Fruit fly (Drosophila melanogaster) whole organism, wandering third instar larva: Measurements from ENCODE around the gene Hrd3.

Experiments used
- Abd-B ChIP-seq: fragments of >200 bp; optimal IDR thresholded peaks from 2 replicates; lab custom pipeline; 2017; ENCODE audit warnings: missing biosample characterization, missing genetic modification characterization
- CG32264 ChIP-seq: fragments of 200-800 bp; sonication (Bioruptor generic); optimal IDR thresholded peaks from 2 replicates; lab custom pipeline; 2016; ENCODE audit warnings: missing biosample characterization, missing genetic modification characterization
- CG9705 ChIP-seq: fragments of 200-800 bp; sonication (Bioruptor generic); optimal IDR thresholded peaks from 2 replicates; lab custom pipeline; 2018; ENCODE audit warnings: missing biosample characterization, mild to moderate bottlenecking, missing genetic modification characterization
- CrebA ChIP-seq: fragments of 200-800 bp; sonication (Bioruptor generic); optimal IDR thresholded peaks from 2 replicates; lab custom pipeline; 2016; ENCODE audit warnings: missing biosample characterization, mild to moderate bottlenecking, missing genetic modification characterization, borderline replicate concordance
- Dfd ChIP-seq: fragments of >200 bp; optimal IDR thresholded peaks from 2 replicates; lab custom pipeline; 2017; ENCODE audit warnings: missing biosample characterization, missing genetic modification characterization
- Dif ChIP-seq: fragments of 200-275, 200-300 bp; sonication (Bioruptor generic); optimal IDR thresholded peaks from 2 replicates; lab custom pipeline; 2018; ENCODE audit warnings: missing biosample characterization, missing genetic modification characterization; ENCODE audit not compliant: partially characterized antibody
- GATAd ChIP-seq: sonication (Bioruptor generic); optimal IDR thresholded peaks from 2 replicates; lab custom pipeline; 2016; ENCODE audit warnings: missing biosample characterization, missing genetic modification characterization
- Hnf4 ChIP-seq: fragments of 200-800 bp; sonication (Bioruptor generic); optimal IDR thresholded peaks from 2 replicates; lab custom pipeline; 2016; ENCODE audit warnings: missing biosample characterization, mild to moderate bottlenecking, missing genetic modification characterization
- Hr78 ChIP-seq: fragments of >200 bp; optimal IDR thresholded peaks from 2 replicates; lab custom pipeline; 2017; ENCODE audit warnings: missing biosample characterization, missing genetic modification characterization
- Hr83 ChIP-seq: fragments of 200-300 bp; sonication (Bioruptor generic); optimal IDR thresholded peaks from 2 replicates; lab custom pipeline; 2016; ENCODE audit warnings: missing biosample characterization, mild to moderate bottlenecking, missing genetic modification characterization, moderate library complexity; ENCODE audit not compliant: poor library complexity, severe bottlenecking
- Jra ChIP-seq: sonication (Bioruptor generic); optimal IDR thresholded peaks from 2 replicates; lab custom pipeline; 2016; ENCODE audit warnings: missing biosample characterization, missing genetic modification characterization
- Mio ChIP-seq: sonication (Bioruptor generic); optimal IDR thresholded peaks from 2 replicates; lab custom pipeline; 2016; ENCODE audit warnings: missing biosample characterization, missing genetic modification characterization
- Myc ChIP-seq: fragments of >200 bp; optimal IDR thresholded peaks from 2 replicates; lab custom pipeline; 2017
- N ChIP-seq: fragments of >200 bp; optimal IDR thresholded peaks from 2 replicates; lab custom pipeline; 2018; ENCODE audit warnings: missing biosample characterization, missing external identifiers, missing genetic modification characterization
- OdsH ChIP-seq: fragments of 200-800 bp; sonication (Bioruptor generic); optimal IDR thresholded peaks from 2 replicates; lab custom pipeline; 2016; ENCODE audit warnings: missing biosample characterization, mild to moderate bottlenecking, missing genetic modification characterization
- Rel ChIP-seq, 2 experiments: fragments of 200-800 bp; sonication (Bioruptor generic) in 1 of 2; optimal IDR thresholded peaks; 2 replicates in 1 of 2; 3 replicates in 1 of 2; lab custom pipeline; 2016 to 2019; ENCODE audit warnings: mild to moderate bottlenecking in 2 of 2, missing biosample characterization in 2 of 2, missing genetic modification characterization in 2 of 2, moderate library complexity in 1 of 2
- Vsx2 ChIP-seq: fragments of 200-300, 225-300 bp; sonication (Bioruptor generic); optimal IDR thresholded peaks from 2 replicates; lab custom pipeline; 2018; ENCODE audit warnings: missing biosample characterization, missing genetic modification characterization; ENCODE audit not compliant: partially characterized antibody
- br ChIP-seq: fragments of 200-800 bp; sonication (Bioruptor generic); optimal IDR thresholded peaks from 2 replicates; lab custom pipeline; 2016; ENCODE audit warnings: missing biosample characterization, missing genetic modification characterization
- brk ChIP-seq: fragments of 200-800 bp; sonication (Bioruptor generic); optimal IDR thresholded peaks from 2 replicates; lab custom pipeline; 2016; ENCODE audit warnings: missing biosample characterization, mild to moderate bottlenecking, missing genetic modification characterization
- dl ChIP-seq, 2 experiments: fragments of 175-275, 200-275 bp in 1 of 2; fragments of 200-275 bp in 1 of 2; sonication (Bioruptor generic); optimal IDR thresholded peaks; lab custom pipeline; 2018; ENCODE audit warnings: mild to moderate bottlenecking in 2 of 2, missing biosample characterization in 2 of 2, missing genetic modification characterization in 2 of 2, moderate library complexity in 2 of 2; ENCODE audit not compliant: partially characterized antibody in 2 of 2, insufficient read depth in 1 of 2
- dmrt93B ChIP-seq: fragments of 200-800 bp; sonication (Bioruptor generic); optimal IDR thresholded peaks from 2 replicates; lab custom pipeline; 2018; ENCODE audit warnings: missing biosample characterization, mild to moderate bottlenecking, missing genetic modification characterization
- dsf ChIP-seq: sonication (Bioruptor generic); optimal IDR thresholded peaks from 2 replicates; lab custom pipeline; 2016; ENCODE audit warnings: missing biosample characterization, missing genetic modification characterization, borderline replicate concordance
- ey ChIP-seq: fragments of 200-800 bp; sonication (Bioruptor generic); optimal IDR thresholded peaks from 2 replicates; lab custom pipeline; 2016; ENCODE audit warnings: missing biosample characterization, missing genetic modification characterization
- foxo ChIP-seq, 2 experiments: fragments of 200-800 bp; sonication (Bioruptor generic); optimal IDR thresholded peaks; 2 replicates in 1 of 2; 3 replicates in 1 of 2; lab custom pipeline; 2016 to 2017; ENCODE audit warnings: missing biosample characterization in 2 of 2, missing genetic modification characterization in 2 of 2
- h ChIP-seq: fragments of 200-800 bp; sonication (Bioruptor generic); optimal IDR thresholded peaks from 3 replicates; lab custom pipeline; 2016; ENCODE audit warnings: missing biosample characterization, mild to moderate bottlenecking, missing genetic modification characterization
- jim ChIP-seq: fragments of 175-275, 200-325 bp; sonication (Bioruptor generic); optimal IDR thresholded peaks from 2 replicates; lab custom pipeline; 2016; ENCODE audit warnings: missing biosample characterization, mild to moderate bottlenecking, missing genetic modification characterization
- pan ChIP-seq: fragments of >200 bp; optimal IDR thresholded peaks from 2 replicates; lab custom pipeline; 2017
- psq ChIP-seq: fragments of 200-800 bp; sonication (Bioruptor generic); optimal IDR thresholded peaks from 3 replicates; lab custom pipeline; 2017; ENCODE audit warnings: missing biosample characterization, mild to moderate bottlenecking, missing genetic modification characterization, moderate library complexity
- rgr ChIP-seq: fragments of 200-800 bp; sonication (Bioruptor generic); optimal IDR thresholded peaks from 3 replicates; lab custom pipeline; 2016; ENCODE audit warnings: missing biosample characterization, mild to moderate bottlenecking, missing genetic modification characterization
- sage ChIP-seq: fragments of 200-800 bp; sonication (Bioruptor generic); optimal IDR thresholded peaks from 2 replicates; lab custom pipeline; 2016; ENCODE audit warnings: missing biosample characterization, mild to moderate bottlenecking, missing genetic modification characterization
- sv ChIP-seq: fragments of 200-800 bp; sonication (Bioruptor generic); optimal IDR thresholded peaks from 3 replicates; lab custom pipeline; 2016; ENCODE audit warnings: missing biosample characterization, missing genetic modification characterization
- tai ChIP-seq: sonication (Bioruptor generic); optimal IDR thresholded peaks from 2 replicates; lab custom pipeline; 2016; ENCODE audit warnings: missing biosample characterization, missing genetic modification characterization
- usp ChIP-seq: fragments of >200 bp; optimal IDR thresholded peaks from 2 replicates; lab custom pipeline; 2017; ENCODE audit warnings: missing biosample characterization, missing genetic modification characterization

Hrd3 gene

dm6 chr3R:23747446-23747845 lies 10.9 kb downstream of the Hrd3 start:
- no peak for TF ChIP-seq OdsH (GFP tag; lab: Kevin White, UChicago)
- no peak for TF ChIP-seq Hr83 (GFP tag; lab: Kevin White, UChicago)
- no peak for TF ChIP-seq dmrt93B
- no peak for TF ChIP-seq N (GFP tag; lab: Kevin White, UChicago)
- TF ChIP-seq Myc (lab: Kevin White, UChicago), result no peak
- no peak for TF ChIP-seq GATAd (GFP tag; lab: Kevin White, UChicago)
- no peak for TF ChIP-seq dl (GFP tag; optimal IDR thresholded peaks at IDR 0.05; lab: Kevin White, UChicago; ENCODE audit: insufficient read depth in 1 of 2, partially characterized antibody in 2 of 2)
- no peak for TF ChIP-seq ey (GFP tag; lab: Kevin White, UChicago)
- no peak for TF ChIP-seq CG9705 (GFP tag; lab: Kevin White, UChicago)
- TF ChIP-seq dsf (GFP tag; lab: Kevin White, UChicago), result no peak
- no peak for TF ChIP-seq Jra (GFP tag; lab: Kevin White, UChicago)
- TF ChIP-seq CrebA (GFP tag; lab: Kevin White, UChicago), result no peak
- TF ChIP-seq brk (GFP tag; lab: Kevin White, UChicago), result no peak
- no peak for TF ChIP-seq pan (lab: Kevin White, UChicago)
- no peak for TF ChIP-seq usp (GFP tag; lab: Kevin White, UChicago)
- TF ChIP-seq foxo (GFP tag; optimal IDR thresholded peaks at IDR 0.05; lab: Kevin White, UChicago), result no peak
- no peak for TF ChIP-seq psq (GFP tag; lab: Kevin White, UChicago)
- no peak for TF ChIP-seq CG32264 (GFP tag; lab: Kevin White, UChicago)
- no peak for TF ChIP-seq Mio (GFP tag; lab: Kevin White, UChicago)

dm6 chr3R:23740968-23741367 lies 17.4 kb downstream of the Hrd3 start:
- TF ChIP-seq jim (GFP tag; lab: Kevin White, UChicago), result no peak
- no peak for TF ChIP-seq Dfd (GFP tag; lab: Kevin White, UChicago)
- no peak for TF ChIP-seq psq (GFP tag; lab: Kevin White, UChicago)
- no peak for TF ChIP-seq tai (GFP tag; lab: Kevin White, UChicago)
- TF ChIP-seq Abd-B, result no peak
- no peak for TF ChIP-seq Mio (GFP tag; lab: Kevin White, UChicago)
- no peak for TF ChIP-seq dsf (GFP tag; lab: Kevin White, UChicago)
- no peak for TF ChIP-seq sage
- TF ChIP-seq Hnf4 (GFP tag; lab: Kevin White, UChicago), result no peak
- TF ChIP-seq GATAd (GFP tag; lab: Kevin White, UChicago), result no peak
- no peak for TF ChIP-seq sv (GFP tag; lab: Kevin White, UChicago)
- no peak for TF ChIP-seq rgr (GFP tag; lab: Kevin White, UChicago)
- TF ChIP-seq, all 38 proteins: peak for 0

dm6 chr3R:23737676-23738574 lies 20.4 kb downstream of the Hrd3 start:
- TF ChIP-seq CG32264 (GFP tag; lab: Kevin White, UChicago) (no peak), jim (GFP tag; lab: Kevin White, UChicago) (no peak), Vsx2 (GFP tag; lab: Kevin White, UChicago) (no peak), Jra (GFP tag; lab: Kevin White, UChicago) (no peak), tai (GFP tag; lab: Kevin White, UChicago) (no peak)

- no peak for TF ChIP-seq Rel (GFP tag; optimal IDR thresholded peaks at IDR 0.05; lab: Kevin White, UChicago)
- no peak for TF ChIP-seq Rel (tag; optimal IDR thresholded peaks at IDR 0.05; lab: Kevin White, UChicago)
- no peak for TF ChIP-seq Jra (GFP tag; lab: Kevin White, UChicago)
- TF ChIP-seq rgr (GFP tag; lab: Kevin White, UChicago), result no peak
- TF ChIP-seq Hr83 (GFP tag; lab: Kevin White, UChicago), result no peak
- no peak for TF ChIP-seq Dfd (GFP tag; lab: Kevin White, UChicago)
- TF ChIP-seq br, result no peak
- no peak for TF ChIP-seq pan (lab: Kevin White, UChicago)
- no peak for TF ChIP-seq h (GFP tag; lab: Kevin White, UChicago)
- no peak for TF ChIP-seq brk (GFP tag; lab: Kevin White, UChicago)
- no peak for TF ChIP-seq sv (GFP tag; lab: Kevin White, UChicago)
- no peak for TF ChIP-seq CG32264 (GFP tag; lab: Kevin White, UChicago)
- TF ChIP-seq GATAd (GFP tag; lab: Kevin White, UChicago), result no peak
- no peak for TF ChIP-seq usp (GFP tag; lab: Kevin White, UChicago)
- no peak for TF ChIP-seq ey (GFP tag; lab: Kevin White, UChicago)
- TF ChIP-seq Vsx2 (GFP tag; lab: Kevin White, UChicago), result no peak
- TF ChIP-seq OdsH (GFP tag; lab: Kevin White, UChicago), result no peak
- TF ChIP-seq Hr78 (GFP tag; lab: Kevin White, UChicago), result no peak
- no peak for TF ChIP-seq Dif (GFP tag; lab: Kevin White, UChicago)
- TF ChIP-seq dsf (GFP tag; lab: Kevin White, UChicago), result no peak
Measured at dm6 chr3R:23736365-23736764, 22.0 kb downstream of the Hrd3 start.
